Worm (Caenorhabditis elegans) whole organism, L1 larva: ENCODE measurements around the gene twk-48.

Source experiments
- C34B4.2 ChIP-seq: sonication (generic microtip); optimal IDR thresholded peaks from 2 replicates; lab custom pipeline; 2017; ENCODE audit warnings: mild to moderate bottlenecking, missing genetic modification characterization, missing compliant biosample characterization
- aha-1 ChIP-seq: fragments of 150-350 bp; optimal IDR thresholded peaks from 2 replicates; lab custom pipeline; 2014; ENCODE audit warnings: missing biosample characterization, missing genetic modification characterization
- alr-1 ChIP-seq: fragments of 200-800 bp; sonication (Bioruptor generic); optimal IDR thresholded peaks from 2 replicates; lab custom pipeline; 2018; ENCODE audit warnings: borderline replicate concordance, mild to moderate bottlenecking, missing genetic modification characterization, missing compliant biosample characterization
- ama-1 ChIP-seq: fragments of 150-350 bp; optimal IDR thresholded peaks from 2 replicates; lab custom pipeline; 2014
- ceh-63 ChIP-seq: fragments of 200-800 bp; sonication (Bioruptor generic); optimal IDR thresholded peaks from 2 replicates; lab custom pipeline; 2018; ENCODE audit warnings: mild to moderate bottlenecking, missing genetic modification characterization, missing compliant biosample characterization
- ceh-82 ChIP-seq, 3 experiments: fragments of 150-350 bp in 1 of 3; sonication (generic microtip) in 2 of 3; optimal IDR thresholded peaks; 2 replicates each; lab custom pipeline; 2014 to 2017; ENCODE audit warnings: missing biosample characterization in 3 of 3, missing genetic modification characterization in 3 of 3
- ceh-90 ChIP-seq: sonication (generic microtip); optimal IDR thresholded peaks from 2 replicates; lab custom pipeline; 2016; ENCODE audit warnings: missing genetic modification characterization, missing compliant biosample characterization
- ces-1 ChIP-seq: fragments of 150-350 bp; optimal IDR thresholded peaks from 2 replicates; lab custom pipeline; 2014; ENCODE audit warnings: missing biosample characterization, missing genetic modification reagents, missing genetic modification characterization
- dsc-1 ChIP-seq: sonication (generic microtip); optimal IDR thresholded peaks from 2 replicates; lab custom pipeline; 2016; ENCODE audit warnings: mild to moderate bottlenecking, missing genetic modification characterization, missing compliant biosample characterization
- efl-1 ChIP-seq, 4 experiments: fragments of 150-350 bp; optimal IDR thresholded peaks in 3 of 4; peaks in 1 of 4; 1 replicate in 1 of 4; 2 replicates in 3 of 4; lab custom pipeline; 2014; ENCODE audit warnings: missing biosample characterization in 2 of 4, missing genetic modification characterization in 2 of 4, missing genetic modification reagents in 2 of 4
- efl-3 ChIP-seq: fragments of 200-800 bp; sonication (Bioruptor generic); optimal IDR thresholded peaks from 2 replicates; lab custom pipeline; 2018; ENCODE audit warnings: mild to moderate bottlenecking, missing genetic modification characterization, missing compliant biosample characterization
- egl-13 ChIP-seq: sonication (generic microtip); optimal IDR thresholded peaks from 2 replicates; lab custom pipeline; 2016; ENCODE audit warnings: missing genotype, missing genetic modification reagents, missing genetic modification characterization, missing compliant biosample characterization
- ets-5 ChIP-seq: fragments of 200-800 bp; sonication (Bioruptor generic); IDR thresholded peaks from 2 replicates; pipeline ENCODE4 v1.3.6; 2022; ENCODE audit warnings: missing genetic modification characterization, missing compliant biosample characterization
- fkh-10 ChIP-seq: sonication (generic microtip); optimal IDR thresholded peaks from 2 replicates; lab custom pipeline; 2017; ENCODE audit warnings: missing biosample characterization, missing genetic modification reagents, missing genetic modification characterization
- fkh-4 ChIP-seq: sonication (generic microtip); optimal IDR thresholded peaks from 2 replicates; lab custom pipeline; 2016; ENCODE audit warnings: missing compliant biosample characterization, missing genetic modification characterization, borderline replicate concordance
- grh-1 ChIP-seq: fragments of 200-800 bp; sonication (Bioruptor generic); IDR thresholded peaks from 2 replicates; pipeline ENCODE4 v1.3.6; 2022; ENCODE audit warnings: missing genetic modification reagents, missing genetic modification characterization, missing compliant biosample characterization
- hpl-2 ChIP-seq: fragments of 150-350 bp; optimal IDR thresholded peaks from 2 replicates; lab custom pipeline; 2014; ENCODE audit warnings: missing biosample characterization, missing genetic modification reagents, missing genetic modification characterization
- irx-1 ChIP-seq: sonication (generic microtip); optimal IDR thresholded peaks from 2 replicates; lab custom pipeline; 2016; ENCODE audit warnings: missing genetic modification characterization, missing compliant biosample characterization
- lin-14 ChIP-seq: fragments of 200-800 bp; sonication (Bioruptor generic); optimal IDR thresholded peaks from 2 replicates; lab custom pipeline; 2018; ENCODE audit warnings: mild to moderate bottlenecking, missing genetic modification characterization, moderate library complexity, missing compliant biosample characterization
- lin-35 ChIP-seq, 2 experiments: fragments of 150-350 bp; optimal IDR thresholded peaks; 2 replicates each; lab custom pipeline; 2014; ENCODE audit warnings: missing biosample characterization in 2 of 2, missing genetic modification characterization in 2 of 2, missing genetic modification reagents in 2 of 2
- lin-39 ChIP-seq: fragments of 150-350 bp; optimal IDR thresholded peaks from 2 replicates; lab custom pipeline; 2014; ENCODE audit warnings: missing biosample characterization, missing genetic modification reagents, missing genetic modification characterization
- nhr-12 ChIP-seq: sonication (generic microtip); optimal IDR thresholded peaks from 2 replicates; lab custom pipeline; 2017; ENCODE audit warnings: missing biosample characterization, missing genetic modification characterization
- nhr-20 ChIP-seq: sonication (generic microtip); optimal IDR thresholded peaks from 2 replicates; lab custom pipeline; 2016; ENCODE audit warnings: mild to moderate bottlenecking, missing genetic modification characterization, missing compliant biosample characterization
- nhr-28 ChIP-seq: fragments of 150-350 bp; optimal IDR thresholded peaks from 2 replicates; lab custom pipeline; 2014; ENCODE audit warnings: missing biosample characterization, missing genetic modification characterization
- nhr-76 ChIP-seq: sonication (generic microtip); optimal IDR thresholded peaks from 2 replicates; lab custom pipeline; 2017; ENCODE audit warnings: missing biosample characterization, missing genetic modification characterization
- pag-3 ChIP-seq: sonication (generic microtip); optimal IDR thresholded peaks from 2 replicates; lab custom pipeline; 2017; ENCODE audit warnings: missing genetic modification characterization, mild to moderate bottlenecking, missing compliant biosample characterization, antibody characterized with exemption, borderline replicate concordance; ENCODE audit not compliant: insufficient read depth
- rnt-1 ChIP-seq: sonication (generic microtip); optimal IDR thresholded peaks from 2 replicates; lab custom pipeline; 2016; ENCODE audit warnings: mild to moderate bottlenecking, missing genetic modification characterization, moderate library complexity, missing compliant biosample characterization
- snu-23 ChIP-seq: sonication (generic microtip); optimal IDR thresholded peaks from 2 replicates; lab custom pipeline; 2016; ENCODE audit warnings: missing genetic modification characterization, missing compliant biosample characterization
- sptf-1 ChIP-seq: fragments of 150-350 bp; optimal IDR thresholded peaks from 2 replicates; lab custom pipeline; 2014; ENCODE audit warnings: missing biosample characterization, missing genetic modification characterization
- sup-37 ChIP-seq: fragments of 200-800 bp; sonication (Bioruptor generic); optimal IDR thresholded peaks from 2 replicates; lab custom pipeline; 2018; ENCODE audit warnings: mild to moderate bottlenecking, missing genetic modification characterization, missing compliant biosample characterization
- swsn-7 ChIP-seq: sonication (generic microtip); optimal IDR thresholded peaks from 2 replicates; lab custom pipeline; 2016; ENCODE audit warnings: missing genetic modification characterization, missing compliant biosample characterization
- tbx-2 ChIP-seq: sonication (generic microtip); optimal IDR thresholded peaks from 2 replicates; lab custom pipeline; 2016; ENCODE audit warnings: missing genetic modification characterization, missing compliant biosample characterization
- tlp-1 ChIP-seq: fragments of 150-350 bp; optimal IDR thresholded peaks from 2 replicates; lab custom pipeline; 2014; ENCODE audit warnings: missing biosample characterization, missing genetic modification characterization
- unc-130 ChIP-seq: fragments of 150-350 bp; optimal IDR thresholded peaks from 2 replicates; lab custom pipeline; 2017; ENCODE audit warnings: missing biosample characterization, missing genetic modification characterization, inconsistent platforms
- unc-30 ChIP-seq: sonication (generic microtip); optimal IDR thresholded peaks from 2 replicates; lab custom pipeline; 2017; ENCODE audit warnings: missing biosample characterization, missing genetic modification characterization
- unc-86 ChIP-seq: sonication (generic microtip); optimal IDR thresholded peaks from 2 replicates; lab custom pipeline; 2016; ENCODE audit warnings: missing genetic modification characterization, missing compliant biosample characterization
- zag-1 ChIP-seq: fragments of 150-350 bp; optimal IDR thresholded peaks from 2 replicates; lab custom pipeline; 2014; ENCODE audit warnings: missing biosample characterization, missing genetic modification characterization
- ztf-11 ChIP-seq, 2 experiments: sonication (generic microtip); optimal IDR thresholded peaks; 2 replicates each; lab custom pipeline; 2016 to 2017; ENCODE audit warnings: missing genetic modification characterization in 2 of 2, missing biosample characterization in 1 of 2, missing compliant biosample characterization in 1 of 2

Gene twk-48

ce11 chrIII:9830502-9830901 lies 30.0 kb upstream of the twk-48 start, which contains the start of gene ZK632.12:
Gene ZK632.12, plus strand, starts transcription at chrIII:9830802.
- TF ChIP-seq sptf-1 (tag; lab: Kevin White, UChicago) (no peak), nhr-76 (tag; lab: Kevin White, UChicago) (no peak), efl-3 (GFP tag; lab: Kevin White, UChicago) (no peak), unc-30 (tag; lab: Kevin White, UChicago) (no peak), aha-1 (tag; lab: Kevin White, UChicago) (no peak)

DNA sequence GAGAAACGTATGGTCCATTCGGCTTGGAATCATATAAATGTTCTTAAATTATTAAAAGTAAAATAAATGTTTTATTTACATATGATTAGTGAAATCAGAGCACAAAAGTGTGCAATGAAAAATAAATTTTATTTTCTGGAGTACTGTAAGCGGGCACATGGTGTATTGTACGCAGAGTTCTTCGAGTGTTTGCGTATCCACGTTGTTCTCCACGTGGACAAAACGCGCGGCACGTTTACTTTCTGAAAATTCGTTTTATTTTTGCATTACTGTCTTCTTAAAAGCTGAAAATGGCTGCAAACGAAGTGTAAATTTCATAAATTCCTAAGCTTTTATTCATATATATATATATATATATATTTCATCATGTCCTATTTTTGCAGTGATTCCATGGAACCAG lies 28.0 kb upstream of the twk-48 start:
- TF ChIP-seq lin-35 (GFP tag; optimal IDR thresholded peaks at IDR 0.05; lab: Kevin White, UChicago) (no peak), grh-1 (no peak), pag-3 (no peak), tlp-1 (tag; lab: Kevin White, UChicago) (no peak), ceh-90 (tag; lab: Kevin White, UChicago) (no peak), swsn-7 (tag; lab: Kevin White, UChicago) (no peak), ztf-11 (tag; optimal IDR thresholded peaks at IDR 0.05; lab: Kevin White, UChicago) (no peak), ceh-63 (GFP tag; lab: Kevin White, UChicago) (no peak), C34B4.2 (no peak), alr-1 (tag; lab: Kevin White, UChicago) (no peak), ama-1 (lab: Kevin White, UChicago) (no peak), irx-1 (tag; lab: Kevin White, UChicago) (no peak), unc-86 (tag; lab: Kevin White, UChicago) (no peak)

DNA sequence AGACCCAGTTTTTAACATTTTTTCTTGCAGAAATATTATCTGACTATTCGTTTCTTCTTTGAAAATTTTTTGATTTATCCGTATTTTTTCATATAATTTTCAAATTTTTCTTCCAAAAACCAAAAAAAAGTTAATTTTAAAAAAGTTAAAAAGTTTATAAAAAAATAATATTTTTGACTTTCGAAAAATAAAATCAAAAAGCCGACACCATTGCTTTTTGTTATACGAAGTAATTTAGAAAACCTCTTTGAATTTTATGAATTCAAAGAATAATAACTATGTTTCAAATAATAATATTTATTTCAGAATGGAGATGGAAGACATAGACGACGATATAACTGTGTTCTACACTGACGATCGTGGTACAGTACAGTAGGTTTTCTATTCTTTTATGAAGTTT lies 25.6 kb upstream of the twk-48 start, which contains the start of gene K11H3.8:
Gene K11H3.8 (plus strand): TSS at position 301 of the 400 bp plus-strand sequence.
- no peak for TF ChIP-seq ceh-82 (tag; optimal IDR thresholded peaks at IDR 0.05; lab: Kevin White, UChicago)
- TF ChIP-seq zag-1 (tag; lab: Kevin White, UChicago) = no peak
- no peak for TF ChIP-seq efl-1 (optimal IDR thresholded peaks at IDR 0.05; lab: Kevin White, UChicago)
- TF ChIP-seq efl-1 (GFP tag; optimal IDR thresholded peaks at IDR 0.05 in 1 of 2; lab: Kevin White, UChicago) = no peak
- TF ChIP-seq nhr-12 = no peak
- no peak for TF ChIP-seq nhr-28 (tag; lab: Kevin White, UChicago)
- TF ChIP-seq nhr-76 (tag; lab: Kevin White, UChicago) = no peak
- TF ChIP-seq snu-23 (GFP tag; lab: Kevin White, UChicago) = no peak
- TF ChIP-seq fkh-10 (GFP tag; lab: Kevin White, UChicago) = no peak
- no peak for TF ChIP-seq sup-37 (GFP tag; lab: Kevin White, UChicago)
- no peak for TF ChIP-seq tbx-2
- no peak for TF ChIP-seq swsn-7 (tag; lab: Kevin White, UChicago)
- TF ChIP-seq unc-30 (tag; lab: Kevin White, UChicago) = no peak
- TF ChIP-seq unc-130 (tag; lab: Kevin White, UChicago) = no peak
- TF ChIP-seq lin-14 (GFP tag; lab: Kevin White, UChicago) = no peak

DNA sequence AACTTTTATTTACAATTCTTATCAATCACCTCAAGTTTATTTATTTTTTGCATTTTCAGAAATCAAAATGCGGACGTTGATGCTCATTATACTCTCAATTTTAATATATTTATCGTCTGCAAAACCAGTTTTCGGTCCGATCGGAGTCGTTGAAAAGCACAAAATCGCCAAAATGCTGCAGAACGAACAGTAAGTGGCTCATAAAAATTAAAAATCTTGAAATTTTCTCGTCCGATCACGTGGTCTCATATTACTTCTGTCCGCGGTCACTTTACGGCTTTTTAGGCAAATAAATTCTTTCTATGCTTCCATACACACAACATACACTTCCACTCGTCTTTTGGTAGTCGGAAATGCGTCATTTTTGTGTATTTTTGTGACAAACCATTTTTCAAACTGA lies 16.8 kb upstream of the twk-48 start, which contains the start of gene K11H3.5:
Gene K11H3.5 (plus strand): TSS at position 54 of the 400 bp plus-strand sequence.
- no peak for TF ChIP-seq hpl-2
- no peak for TF ChIP-seq nhr-20 (tag; lab: Kevin White, UChicago)
- TF ChIP-seq rnt-1 (tag; lab: Kevin White, UChicago) = no peak
- no peak for TF ChIP-seq efl-1 (optimal IDR thresholded peaks at IDR 0.05; lab: Kevin White, UChicago)
- peak in 1 of 2 experiments; percentile 64 for TF ChIP-seq efl-1 (GFP tag; optimal IDR thresholded peaks at IDR 0.05 in 1 of 2; lab: Kevin White, UChicago)
- TF ChIP-seq dsc-1 (tag; lab: Kevin White, UChicago) = no peak
- TF ChIP-seq lin-14 (GFP tag; lab: Kevin White, UChicago) = no peak

- no peak for TF ChIP-seq ets-5
- TF ChIP-seq dsc-1 (tag; lab: Kevin White, UChicago) = no peak
- no peak for TF ChIP-seq ces-1 (GFP tag; lab: Kevin White, UChicago)
- no peak for TF ChIP-seq fkh-4 (tag; lab: Kevin White, UChicago)
- no peak for TF ChIP-seq lin-35 (GFP tag; optimal IDR thresholded peaks at IDR 0.05; lab: Kevin White, UChicago)
- TF ChIP-seq egl-13 (tag; lab: Kevin White, UChicago) = no peak
- no peak for TF ChIP-seq efl-3 (GFP tag; lab: Kevin White, UChicago)
- no peak for TF ChIP-seq lin-39 (tag; lab: Kevin White, UChicago)
Observed at ce11 chrIII:9846093-9846492, 14.4 kb upstream of the twk-48 start, which contains the start of gene K11H3.2. Gene K11H3.2, plus strand, starts transcription at chrIII:9846393.
